Worm (Caenorhabditis elegans) whole organism, L3 larva: ENCODE data around the gene F42G2.7.
A peak's percentile ranks its signal among the peaks of the same experiment; 100 is the strongest.

ENCODE experiments used
- R02D3.7 ChIP-seq: fragments of 150-350 bp; optimal IDR thresholded peaks from 2 replicates; lab custom pipeline; 2014; ENCODE audit warnings: missing biosample characterization, missing genetic modification characterization
- ZK546.5 ChIP-seq: sonication (generic microtip); optimal IDR thresholded peaks from 2 replicates; lab custom pipeline; 2017; ENCODE audit warnings: missing biosample characterization, missing genetic modification characterization
- ama-1 ChIP-seq: fragments of 150-350 bp; optimal IDR thresholded peaks from 2 replicates; lab custom pipeline; 2018
- ceh-16 ChIP-seq: sonication (generic microtip); optimal IDR thresholded peaks from 2 replicates; lab custom pipeline; 2017; ENCODE audit warnings: missing biosample characterization, missing genetic modification characterization
- ceh-28 ChIP-seq: fragments of 150-350 bp; optimal IDR thresholded peaks from 2 replicates; lab custom pipeline; 2014; ENCODE audit warnings: missing biosample characterization, missing genetic modification reagents, missing genetic modification characterization
- ceh-9 ChIP-seq: sonication (generic microtip); optimal IDR thresholded peaks from 2 replicates; lab custom pipeline; 2018; ENCODE audit warnings: missing biosample characterization, missing genetic modification characterization
- elt-1 ChIP-seq: fragments of 150-350 bp; optimal IDR thresholded peaks from 2 replicates; lab custom pipeline; 2014; ENCODE audit warnings: missing biosample characterization, missing genetic modification characterization
- elt-2 ChIP-seq: sonication (generic microtip); optimal IDR thresholded peaks from 2 replicates; lab custom pipeline; 2016; ENCODE audit warnings: missing genetic modification reagents, mild to moderate bottlenecking, missing genetic modification characterization, missing compliant biosample characterization
- elt-3 ChIP-seq, 3 experiments: fragments of 150-350 bp in 1 of 3; sonication (generic microtip) in 2 of 3; optimal IDR thresholded peaks; 2 replicates in 2 of 3; 4 replicates in 1 of 3; lab custom pipeline; 2014 to 2017; ENCODE audit warnings: missing biosample characterization in 3 of 3, missing genetic modification characterization in 3 of 3
- fkh-10 ChIP-seq: sonication (generic microtip); optimal IDR thresholded peaks from 2 replicates; lab custom pipeline; 2017; ENCODE audit warnings: missing biosample characterization, missing genetic modification reagents, missing genetic modification characterization
- fkh-2 ChIP-seq: fragments of 150-350 bp; optimal IDR thresholded peaks from 2 replicates; lab custom pipeline; 2014; ENCODE audit warnings: missing biosample characterization, missing genetic modification reagents, missing genetic modification characterization
- fos-1 ChIP-seq: fragments of 150-350 bp; optimal IDR thresholded peaks from 2 replicates; lab custom pipeline; 2014; ENCODE audit warnings: missing biosample characterization, missing genetic modification characterization
- hmg-11 ChIP-seq: sonication (generic microtip); optimal IDR thresholded peaks from 2 replicates; lab custom pipeline; 2016; ENCODE audit warnings: missing genetic modification characterization, missing compliant biosample characterization
- jun-1 ChIP-seq: fragments of 150-350 bp; optimal IDR thresholded peaks from 2 replicates; lab custom pipeline; 2014; ENCODE audit warnings: missing biosample characterization, missing genetic modification reagents, missing genetic modification characterization
- lin-15B ChIP-seq: fragments of 150-350 bp; optimal IDR thresholded peaks from 2 replicates; lab custom pipeline; 2014; ENCODE audit warnings: missing biosample characterization, missing genetic modification characterization
- lin-39 ChIP-seq: fragments of 150-350 bp; optimal IDR thresholded peaks from 2 replicates; lab custom pipeline; 2018; ENCODE audit warnings: missing biosample characterization, missing genetic modification reagents, missing genetic modification characterization
- lsy-12 ChIP-seq: sonication (generic microtip); optimal IDR thresholded peaks from 2 replicates; lab custom pipeline; 2016; ENCODE audit warnings: mild to moderate bottlenecking, missing genetic modification characterization, missing compliant biosample characterization
- mdl-1 ChIP-seq: fragments of 150-350 bp; optimal IDR thresholded peaks from 2 replicates; lab custom pipeline; 2014; ENCODE audit warnings: missing biosample characterization, missing genetic modification characterization
- mml-1 ChIP-seq: fragments of 150-350 bp; sonication (generic microtip); optimal IDR thresholded peaks from 3 replicates; lab custom pipeline; 2014; ENCODE audit warnings: missing biosample characterization, missing genetic modification characterization
- nhr-11 ChIP-seq: fragments of 150-350 bp; optimal IDR thresholded peaks from 2 replicates; lab custom pipeline; 2014; ENCODE audit warnings: missing biosample characterization, missing genetic modification characterization
- nhr-12 ChIP-seq: fragments of 150-350 bp; optimal IDR thresholded peaks from 2 replicates; lab custom pipeline; 2014; ENCODE audit warnings: missing biosample characterization, missing genetic modification characterization
- nhr-23 ChIP-seq: fragments of 150-350 bp; optimal IDR thresholded peaks from 2 replicates; lab custom pipeline; 2014; ENCODE audit warnings: missing biosample characterization, missing genetic modification reagents, missing genetic modification characterization
- nhr-237 ChIP-seq: fragments of 150-350 bp; optimal IDR thresholded peaks from 2 replicates; lab custom pipeline; 2014; ENCODE audit warnings: missing biosample characterization, missing genetic modification characterization
- nhr-25 ChIP-seq: sonication (generic microtip); optimal IDR thresholded peaks from 2 replicates; lab custom pipeline; 2017; ENCODE audit warnings: missing biosample characterization, missing genetic modification characterization
- nhr-28 ChIP-seq: fragments of 150-350 bp; optimal IDR thresholded peaks from 2 replicates; lab custom pipeline; 2014; ENCODE audit warnings: missing biosample characterization, missing genetic modification characterization
- nhr-43 ChIP-seq: sonication (generic microtip); optimal IDR thresholded peaks from 2 replicates; lab custom pipeline; 2016; ENCODE audit warnings: mild to moderate bottlenecking, missing genetic modification characterization, missing compliant biosample characterization; ENCODE audit not compliant: poor library complexity, severe bottlenecking
- nhr-67 ChIP-seq: fragments of 150-350 bp; optimal IDR thresholded peaks from 2 replicates; lab custom pipeline; 2014; ENCODE audit warnings: missing biosample characterization, missing genetic modification characterization
- nhr-76 ChIP-seq: fragments of 150-350 bp; sonication (generic microtip); optimal IDR thresholded peaks from 5 replicates; lab custom pipeline; 2014; ENCODE audit warnings: missing biosample characterization, missing genetic modification characterization
- nhr-77 ChIP-seq: fragments of 150-350 bp; optimal IDR thresholded peaks from 2 replicates; lab custom pipeline; 2014; ENCODE audit warnings: missing biosample characterization, missing genetic modification characterization
- pha-4 ChIP-seq: fragments of 150-350 bp; optimal IDR thresholded peaks from 2 replicates; lab custom pipeline; 2014; ENCODE audit warnings: missing biosample characterization, missing genetic modification reagents, missing genetic modification characterization
- pqm-1 ChIP-seq: fragments of 150-350 bp; optimal IDR thresholded peaks from 2 replicates; lab custom pipeline; 2017; ENCODE audit warnings: missing biosample characterization, missing genetic modification characterization, inconsistent platforms
- skn-1 ChIP-seq: fragments of 150-350 bp; optimal IDR thresholded peaks from 2 replicates; lab custom pipeline; 2014; ENCODE audit warnings: missing biosample characterization, missing genetic modification characterization
- tbx-2 ChIP-seq: sonication (generic microtip); optimal IDR thresholded peaks from 2 replicates; lab custom pipeline; 2016; ENCODE audit warnings: mild to moderate bottlenecking, missing genetic modification characterization, missing compliant biosample characterization
- unc-39 ChIP-seq: sonication (generic microtip); optimal IDR thresholded peaks from 4 replicates; lab custom pipeline; 2017; ENCODE audit warnings: missing biosample characterization, missing genetic modification characterization
- unc-62 ChIP-seq: fragments of 150-350 bp; sonication (generic microtip); optimal IDR thresholded peaks from 4 replicates; lab custom pipeline; 2014; ENCODE audit warnings: missing biosample characterization, missing genetic modification reagents, missing genetic modification characterization
- zag-1 ChIP-seq: fragments of 150-350 bp; optimal IDR thresholded peaks from 2 replicates; lab custom pipeline; 2014; ENCODE audit warnings: missing biosample characterization, missing genetic modification characterization
- ztf-4 ChIP-seq: fragments of 150-350 bp; optimal IDR thresholded peaks from 2 replicates; lab custom pipeline; 2014; ENCODE audit warnings: missing biosample characterization, missing genetic modification characterization

F42G2.7 gene

ce11 chrII:2411555-2411954 is 6.4 kb upstream of the F42G2.7 start:
- no peak for TF ChIP-seq nhr-67 (tag; lab: Kevin White, UChicago)
- no peak for TF ChIP-seq nhr-25 (tag; lab: Kevin White, UChicago)
- TF ChIP-seq nhr-76 (tag; lab: Kevin White, UChicago): no peak
- no peak for TF ChIP-seq nhr-77 (tag; lab: Kevin White, UChicago)
- no peak for TF ChIP-seq ceh-9 (tag; lab: Kevin White, UChicago)
- no peak for TF ChIP-seq elt-1 (tag; lab: Kevin White, UChicago)
- TF ChIP-seq fkh-10 (GFP tag; lab: Kevin White, UChicago): no peak
- no peak for TF ChIP-seq lin-15B
- TF ChIP-seq nhr-11 (tag; lab: Kevin White, UChicago): no peak
- TF ChIP-seq hmg-11 (tag; lab: Kevin White, UChicago): no peak
- no peak for TF ChIP-seq unc-62 (GFP tag; lab: Kevin White, UChicago)
- TF ChIP-seq lin-39: no peak
- no peak for TF ChIP-seq R02D3.7 (tag; lab: Kevin White, UChicago)
- no peak for TF ChIP-seq nhr-28 (tag; lab: Kevin White, UChicago)
- no peak for TF ChIP-seq fos-1
- no peak for TF ChIP-seq lsy-12
- TF ChIP-seq mml-1 (tag; lab: Kevin White, UChicago): no peak
- TF ChIP-seq nhr-43 (tag; lab: Kevin White, UChicago): no peak
- no peak for TF ChIP-seq ceh-16 (tag; lab: Kevin White, UChicago)
- TF ChIP-seq elt-3 (tag; optimal IDR thresholded peaks at IDR 0.05; lab: Kevin White, UChicago): no peak

- TF ChIP-seq R02D3.7 (tag; lab: Kevin White, UChicago): no peak
- peak; percentile 54 for TF ChIP-seq elt-2 (tag; lab: Kevin White, UChicago)
- no peak for TF ChIP-seq mdl-1 (tag; lab: Kevin White, UChicago)
- peak; percentile 8 for TF ChIP-seq pha-4 (tag; lab: Kevin White, UChicago)
- TF ChIP-seq unc-62 (GFP tag; lab: Kevin White, UChicago): no peak
- TF ChIP-seq pqm-1 (tag; lab: Kevin White, UChicago): peak; percentile 37
- no peak for TF ChIP-seq fos-1
- TF ChIP-seq fkh-10 (GFP tag; lab: Kevin White, UChicago): no peak
- no peak for TF ChIP-seq nhr-237 (tag; lab: Kevin White, UChicago)
These were observed 5.3 kb upstream of the F42G2.7 start, which contains the start of gene fbxa-182 for ce11 chrII:2412649-2413048. TSS of gene fbxa-182 (minus strand) at chrII:2412749.

- TF ChIP-seq nhr-23 (no peak), unc-39 (tag; lab: Kevin White, UChicago) (no peak), lin-15B (no peak), zag-1 (tag; lab: Kevin White, UChicago) (no peak), nhr-67 (tag; lab: Kevin White, UChicago) (no peak), fkh-2 (tag; lab: Kevin White, UChicago) (no peak), pha-4 (tag; lab: Kevin White, UChicago) (peak; percentile 72), tbx-2 (tag; lab: Kevin White, UChicago) (no peak), skn-1 (tag; lab: Kevin White, UChicago) (no peak), ceh-9 (tag; lab: Kevin White, UChicago) (no peak), nhr-12 (no peak), jun-1 (tag; lab: Kevin White, UChicago) (peak; percentile 16), ZK546.5 (tag; lab: Kevin White, UChicago) (no peak), ztf-4 (tag; lab: Kevin White, UChicago) (no peak), elt-2 (tag; lab: Kevin White, UChicago) (peak; percentile 76), pqm-1 (tag; lab: Kevin White, UChicago) (peak; percentile 70), nhr-11 (tag; lab: Kevin White, UChicago) (no peak), ama-1 (no peak), elt-3 (tag; optimal IDR thresholded peaks at IDR 0.05; lab: Kevin White, UChicago) (no peak), mml-1 (tag; lab: Kevin White, UChicago) (no peak)
These were observed 2.5 kb upstream of the F42G2.7 start, which contains the start of gene fbxa-4 for ce11 chrII:2415439-2415838. TSS of gene fbxa-4 (minus strand) at chrII:2415531.

ce11 chrII:2418836-2419235 is 878 bp downstream of the F42G2.7 start, which contains the start of gene fbxc-20:
TSS of gene fbxc-20 (plus strand) at chrII:2419136.
- TF ChIP-seq unc-39 (tag; lab: Kevin White, UChicago): no peak
- no peak for TF ChIP-seq ceh-28 (tag; lab: Kevin White, UChicago)
- TF ChIP-seq lin-15B: no peak
- TF ChIP-seq pha-4 (tag; lab: Kevin White, UChicago): no peak
- no peak for TF ChIP-seq lsy-12
- no peak for TF ChIP-seq jun-1 (tag; lab: Kevin White, UChicago)
- no peak for TF ChIP-seq nhr-25 (tag; lab: Kevin White, UChicago)
